Fruit fly (Drosophila melanogaster) whole organism, adult: Measurements from ENCODE around the gene Tehao.

Source experiments
- CG5204 ChIP-seq: fragments of 200-800 bp; sonication (Bioruptor generic); optimal IDR thresholded peaks from 2 replicates; lab custom pipeline; 2016; ENCODE audit warnings: missing biosample characterization, missing genetic modification characterization
- CG7101 ChIP-seq: fragments of 200-800 bp; sonication (Bioruptor generic); optimal IDR thresholded peaks from 2 replicates; lab custom pipeline; 2018; ENCODE audit warnings: missing biosample characterization, mild to moderate bottlenecking, missing genetic modification characterization, moderate library complexity
- Clk ChIP-seq: fragments of 200-800 bp; sonication (Bioruptor generic); optimal IDR thresholded peaks from 2 replicates; lab custom pipeline; 2017; ENCODE audit warnings: missing biosample characterization, missing genetic modification characterization
- Mnt ChIP-seq: fragments of 200-800 bp; sonication (Bioruptor generic); optimal IDR thresholded peaks from 2 replicates; lab custom pipeline; 2016; ENCODE audit warnings: missing biosample characterization, mild to moderate bottlenecking, missing genetic modification characterization
- bab1 ChIP-seq: fragments of 200-800 bp; sonication (Bioruptor generic); optimal IDR thresholded peaks from 3 replicates; lab custom pipeline; 2019; ENCODE audit warnings: missing biosample characterization, mild to moderate bottlenecking, missing genetic modification characterization, moderate library complexity
- cic ChIP-seq: fragments of 200-800 bp; sonication (Bioruptor generic); optimal IDR thresholded peaks from 2 replicates; lab custom pipeline; 2017; ENCODE audit warnings: missing biosample characterization, mild to moderate bottlenecking, missing genetic modification characterization, moderate library complexity
- cnc ChIP-seq, 2 experiments: fragments of >200 bp; optimal IDR thresholded peaks; 2 replicates each; lab custom pipeline; 2017
- kay ChIP-seq: fragments of 200-800 bp; sonication (Bioruptor generic); peaks from one replicate; lab custom pipeline; 2016; ENCODE audit warnings: missing biosample characterization, missing genetic modification characterization, borderline replicate concordance
- ovo ChIP-seq: fragments of 200-800 bp; sonication (Bioruptor generic); optimal IDR thresholded peaks from 2 replicates; lab custom pipeline; 2016; ENCODE audit warnings: missing biosample characterization, missing genetic modification characterization

- TF ChIP-seq ovo (GFP tag; lab: Kevin White, UChicago) (no peak), kay (GFP tag; lab: Kevin White, UChicago) (no peak), Mnt (GFP tag; lab: Kevin White, UChicago) (no peak), CG5204 (GFP tag; lab: Kevin White, UChicago) (no peak), Clk (GFP tag; lab: Kevin White, UChicago) (no peak), cnc (optimal IDR thresholded peaks at IDR 0.05; lab: Kevin White, UChicago) (no peak), bab1 (GFP tag; lab: Kevin White, UChicago) (no peak), CG7101 (tag; lab: Kevin White, UChicago) (no peak), cic (GFP tag; lab: Kevin White, UChicago) (no peak)
These were observed 39.8 kb downstream of the Tehao start for dm6 chr2L:13475254-13475653.
